Fruit fly (Drosophila melanogaster): ENCODE data around the gene CG14315.

DNA sequence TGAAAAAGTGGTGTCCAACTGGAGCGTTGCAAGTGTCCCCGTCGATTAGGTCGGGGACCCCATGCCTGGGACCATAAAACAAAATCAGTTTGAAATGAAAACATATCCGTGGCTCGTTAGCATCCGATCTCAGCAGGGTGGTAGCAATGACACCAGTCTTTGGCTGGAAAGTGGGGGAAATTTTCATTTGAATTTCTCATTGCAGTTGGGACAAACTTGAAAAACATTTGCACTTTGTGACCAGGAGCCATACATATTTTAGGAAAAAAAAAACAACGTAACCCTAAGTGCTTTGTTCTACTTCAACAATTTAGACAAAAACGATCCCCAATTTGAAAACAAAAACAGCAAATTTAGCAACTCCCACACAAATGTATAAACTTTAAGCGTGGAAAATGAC is 6.7 kb upstream of the CG14315 start, which contains the start of gene CG14316:
- TF ChIP-seq CG4496 (GFP tag; IDR thresholded peaks at IDR 0.05) = no peak
- TF ChIP-seq CG17806 (tag; optimal IDR thresholded peaks at IDR 0.05) = no peak
- no peak for TF ChIP-seq CG8159 (tag; optimal IDR thresholded peaks at IDR 0.05)
- no peak for TF ChIP-seq Pif1B (GFP tag; optimal IDR thresholded peaks at IDR 0.05)
- TF ChIP-seq gl (tag; optimal IDR thresholded peaks at IDR 0.05) = no peak
- no peak for TF ChIP-seq CG15710 (tag; optimal IDR thresholded peaks at IDR 0.05)
- TF ChIP-seq CG12605 (GFP tag; IDR thresholded peaks at IDR 0.05) = no peak
